Worm (Caenorhabditis elegans): ENCODE results near the gene ZK1307.2.

ce11 chrII:9662160-9662559 lies 8.4 kb upstream of the ZK1307.2 start:
- TF ChIP-seq pha-4 (GFP tag; IDR thresholded peaks at IDR 0.05) = no peak
- TF ChIP-seq pha-4 (tag; optimal IDR thresholded peaks at IDR 0.05) = no peak
- no peak for TF ChIP-seq egl-27 (tag; optimal IDR thresholded peaks at IDR 0.05)
- TF ChIP-seq R02D3.7 (tag; optimal IDR thresholded peaks at IDR 0.05) = no peak
- TF ChIP-seq mdl-1 (tag; optimal IDR thresholded peaks at IDR 0.05) = no peak
- no peak for TF ChIP-seq zfp-3 (GFP tag; conservative IDR thresholded peaks at IDR 0.05)
